Fruit fly (Drosophila melanogaster): ENCODE results near the gene Mur18B.

The Mur18B gene

dm6 chrX:19165144-19166011 is 47.7 kb upstream of the Mur18B start (continued):
- TF ChIP-seq Ptx1 (GFP tag; IDR thresholded peaks at IDR 0.05) (peak; percentile 9; the same call in 1 of the 2 replicates), CG13894 (tag; optimal IDR thresholded peaks at IDR 0.05) (peak; percentile 6), zfh2 (GFP tag; optimal IDR thresholded peaks at IDR 0.05) (peak; percentile 17), Bgb (GFP tag; IDR thresholded peaks at IDR 0.05; ENCODE audit: partially characterized antibody) (peak; percentile 13; the same call in 1 of the 2 replicates), mirr (GFP tag; optimal IDR thresholded peaks at IDR 0.05) (peak; percentile 14), CG9437 (GFP tag; optimal IDR thresholded peaks at IDR 0.05) (peak; percentile 42), al (GFP tag; IDR thresholded peaks at IDR 0.05) (0 out of 2 replicates have a peak, but pooled peaks have one; percentile 5), CG11456 (GFP tag; IDR thresholded peaks at IDR 0.05) (0 out of 3 replicates have a peak, but pooled peaks have one; percentile 39), row (GFP tag; IDR thresholded peaks at IDR 0.05) (peak; percentile 24), Ets65A (GFP tag) (peak; percentile 75), H2.0 (GFP tag; IDR thresholded peaks at IDR 0.05) (no peak)

- no peak for TF ChIP-seq Nf-YA (GFP tag; IDR thresholded peaks at IDR 0.05)
- no peak for TF ChIP-seq rib (GFP tag; IDR thresholded peaks at IDR 0.05)
- TF ChIP-seq zen2 (GFP tag; IDR thresholded peaks at IDR 0.05; ENCODE audit: partially characterized antibody), result no peak
- no peak for TF ChIP-seq CG7372 (GFP tag; IDR thresholded peaks at IDR 0.05)
- TF ChIP-seq ttk (GFP tag; IDR thresholded peaks at IDR 0.05), result no peak
- no peak for TF ChIP-seq CG6272 (GFP tag; IDR thresholded peaks at IDR 0.05)
- peak; percentile 55 for TF ChIP-seq odd (GFP tag; optimal IDR thresholded peaks at IDR 0.05)
- no peak for TF ChIP-seq fd102C (GFP tag; optimal IDR thresholded peaks at IDR 0.05)
- 0 out of 3 replicates have a peak, but pooled peaks have one; percentile 8 for TF ChIP-seq Optix (GFP tag; IDR thresholded peaks at IDR 0.05)
- TF ChIP-seq CG9215 (GFP tag; IDR thresholded peaks at IDR 0.05), result no peak; the same call in 1 of the 2 replicates
- TF ChIP-seq MESR4 (GFP tag; optimal IDR thresholded peaks at IDR 0.05), result no peak
- peak; percentile 5 for TF ChIP-seq Camta (GFP tag; optimal IDR thresholded peaks at IDR 0.05)
- TF ChIP-seq lov (optimal IDR thresholded peaks at IDR 0.05), result no peak
- TF ChIP-seq lov (GFP tag; IDR thresholded peaks at IDR 0.05), result no peak
- TF ChIP-seq Atf3 (GFP tag; optimal IDR thresholded peaks at IDR 0.05), result no peak
- TF ChIP-seq CG6765 (GFP tag; optimal IDR thresholded peaks at IDR 0.05), result peak; percentile 12
- TF ChIP-seq NfI (GFP tag; optimal IDR thresholded peaks at IDR 0.05), result no peak
- TF ChIP-seq CG43689 (GFP tag; IDR thresholded peaks at IDR 0.05), result no peak
- no peak for TF ChIP-seq croc (GFP tag; conservative IDR thresholded peaks at IDR 0.05)
- peak; percentile 31 for TF ChIP-seq Xbp1 (GFP tag; optimal IDR thresholded peaks at IDR 0.05)
- TF ChIP-seq wor (GFP tag; IDR thresholded peaks at IDR 0.05), result no peak
- TF ChIP-seq peb (GFP tag; IDR thresholded peaks at IDR 0.05), result no peak
- no peak for TF ChIP-seq CG8765 (GFP tag; IDR thresholded peaks at IDR 0.05)
- no peak for TF ChIP-seq ham (GFP tag; IDR thresholded peaks at IDR 0.05)
- TF ChIP-seq jing (GFP tag; optimal IDR thresholded peaks at IDR 0.05), result peak; percentile 32
- no peak for TF ChIP-seq CG7928 (GFP tag; optimal IDR thresholded peaks at IDR 0.05)
- TF ChIP-seq dm (GFP tag; optimal IDR thresholded peaks at IDR 0.05), result no peak
- TF ChIP-seq CG12104 (GFP tag; optimal IDR thresholded peaks at IDR 0.05), result peak; percentile 41
- no peak for TF ChIP-seq tna (GFP tag; IDR thresholded peaks at IDR 0.05; ENCODE audit: partially characterized antibody)
- TF ChIP-seq jigr1 (GFP tag; IDR thresholded peaks at IDR 0.05), result no peak
- TF ChIP-seq sens (GFP tag), result peak; percentile 90
- no peak for TF ChIP-seq Vsx1 (GFP tag; optimal IDR thresholded peaks at IDR 0.05)
- TF ChIP-seq CG6683 (GFP tag; optimal IDR thresholded peaks at IDR 0.05), result no peak
- TF ChIP-seq gt (GFP tag; IDR thresholded peaks at IDR 0.05), result no peak
- TF ChIP-seq Nf-YC (tag; optimal IDR thresholded peaks at IDR 0.05), result peak; percentile 32
- no peak for TF ChIP-seq toy (GFP tag; IDR thresholded peaks at IDR 0.05)
- TF ChIP-seq Sox100B (GFP tag; optimal IDR thresholded peaks at IDR 0.05), result peak; percentile 67
Observed at dm6 chrX:19166152-19166935, 46.7 kb upstream of the Mur18B start.
